Worm (Caenorhabditis elegans) whole organism, midembryonic: ENCODE measurements around the gene F38A1.9.

Source experiments
- T22C8.4 ChIP-seq: fragments of 200-800 bp; sonication (Bioruptor generic); IDR thresholded peaks from 2 replicates; pipeline ENCODE4 v1.3.6; 2022; ENCODE audit warnings: missing genetic modification characterization, missing compliant biosample characterization
- flt-1 ChIP-seq: fragments of 200-800 bp; sonication (Bioruptor generic); IDR thresholded peaks from 2 replicates; pipeline ENCODE4 v1.3.6; 2022; ENCODE audit warnings: missing genetic modification characterization, missing compliant biosample characterization
- ref-1 ChIP-seq: fragments of 200-800 bp; sonication (Bioruptor generic); conservative IDR thresholded peaks from 2 replicates; pipeline ENCODE4 v1.3.6; 2022; ENCODE audit warnings: missing genetic modification reagents, missing genetic modification characterization, missing compliant biosample characterization
- tab-1 ChIP-seq: fragments of 200-800 bp; sonication (Bioruptor generic); IDR thresholded peaks from 2 replicates; pipeline ENCODE4 v1.3.6; 2022; ENCODE audit warnings: missing genetic modification characterization, missing compliant biosample characterization
- ztf-23 ChIP-seq: fragments of 200-800 bp; sonication (Bioruptor generic); IDR thresholded peaks from 2 replicates; pipeline ENCODE4 v1.3.6; 2022; ENCODE audit warnings: missing genetic modification reagents, missing genetic modification characterization, missing compliant biosample characterization

ce11 chrIV:1199501-1199900 is 45.6 kb downstream of the F38A1.9 start:
- TF ChIP-seq tab-1 (GFP tag; lab: Robert Waterston, UW), result no peak
- TF ChIP-seq flt-1 (GFP tag; lab: Robert Waterston, UW), result no peak
- no peak for TF ChIP-seq T22C8.4 (GFP tag; lab: Robert Waterston, UW)
- no peak for TF ChIP-seq ref-1
- TF ChIP-seq ztf-23 (GFP tag; lab: Robert Waterston, UW), result no peak
